Worm (Caenorhabditis elegans) whole organism, L2 larva: ENCODE results near the gene otpl-8.

Source experiments
- ZK546.5 ChIP-seq: sonication (generic microtip); optimal IDR thresholded peaks from 2 replicates; lab custom pipeline; 2017; ENCODE audit warnings: missing biosample characterization, missing genetic modification characterization
- blmp-1 ChIP-seq: sonication (generic microtip); optimal IDR thresholded peaks from 2 replicates; lab custom pipeline; 2017; ENCODE audit warnings: missing genetic modification characterization, mild to moderate bottlenecking, missing compliant biosample characterization, antibody characterized with exemption, moderate library complexity; ENCODE audit not compliant: insufficient read depth
- nhr-11 ChIP-seq: fragments of 150-350 bp; optimal IDR thresholded peaks from 2 replicates; lab custom pipeline; 2014; ENCODE audit warnings: missing biosample characterization, missing genetic modification characterization

ce11 chrX:12317560-12317959 is 46.8 kb upstream of the otpl-8 start:
- TF ChIP-seq ZK546.5 (no peak), nhr-11 (tag; lab: Kevin White, UChicago) (no peak), blmp-1 (tag; lab: Kevin White, UChicago) (no peak)
